Worm (Caenorhabditis elegans): Measurements from ENCODE around the gene C16C8.5.

Gene C16C8.5

DNA sequence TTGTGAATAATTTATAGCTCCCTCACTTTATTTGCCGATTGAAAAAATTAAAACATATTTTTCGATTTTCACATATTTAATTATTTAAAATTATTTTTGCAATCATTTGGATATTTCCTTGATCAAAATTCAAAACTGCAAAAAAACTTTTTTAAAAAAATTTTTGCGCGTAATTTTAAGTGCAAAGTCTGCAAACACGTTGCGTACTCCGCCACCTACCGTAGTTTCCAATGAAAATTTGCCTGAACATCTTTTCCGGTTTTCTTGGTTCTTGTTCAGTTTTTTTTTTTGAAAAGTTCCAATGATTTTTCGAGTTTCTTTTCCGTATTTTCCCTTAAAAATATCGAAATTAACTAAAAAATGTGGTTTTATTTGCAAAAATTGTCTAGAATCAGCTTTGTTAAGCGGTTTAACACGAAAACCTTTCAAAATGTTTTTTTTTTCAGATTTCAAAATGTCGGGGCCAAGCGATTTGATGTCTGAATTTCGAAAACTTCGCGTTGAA, 3.6 kb upstream of the C16C8.5 start, which contains the start of gene C16C8.25:
Gene C16C8.25 (plus strand): TSS at position 455 of the 505 bp plus-strand sequence.
- TF ChIP-seq tab-1 (GFP tag; IDR thresholded peaks at IDR 0.05), result no peak
- no peak for TF ChIP-seq T22C8.4 (GFP tag; IDR thresholded peaks at IDR 0.05)
- no peak for TF ChIP-seq klf-2 (GFP tag; conservative IDR thresholded peaks at IDR 0.05)
- no peak for TF ChIP-seq ref-1 (GFP tag; conservative IDR thresholded peaks at IDR 0.05)
- TF ChIP-seq flt-1 (GFP tag; IDR thresholded peaks at IDR 0.05), result no peak
- TF ChIP-seq ztf-23 (GFP tag; IDR thresholded peaks at IDR 0.05), result no peak
- TF ChIP-seq med-1 (GFP tag; optimal IDR thresholded peaks at IDR 0.05; ENCODE audit: insufficient read depth), result no peak
- TF ChIP-seq ztf-29 (GFP tag; IDR thresholded peaks at IDR 0.05), result no peak
- TF ChIP-seq cog-1 (tag; optimal IDR thresholded peaks at IDR 0.05), result no peak

DNA sequence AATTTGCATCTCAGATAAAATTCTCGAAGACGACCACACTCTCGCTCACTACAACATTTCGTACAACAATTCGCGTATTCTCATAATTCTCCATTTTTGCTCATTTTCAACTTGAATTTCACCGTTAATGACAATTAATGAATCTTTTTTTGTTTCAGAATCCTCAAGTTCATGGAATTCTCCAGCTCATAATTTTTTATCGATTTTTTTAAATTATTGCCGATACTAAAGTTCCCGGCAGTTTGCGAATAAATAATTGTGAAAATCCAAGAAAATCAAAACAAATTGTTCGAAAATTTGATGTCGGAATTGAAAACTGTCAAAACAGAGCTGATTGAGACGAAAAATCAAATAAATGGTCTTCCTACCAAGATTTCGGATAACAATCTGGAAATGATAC, 2.7 kb upstream of the C16C8.5 start, which contains the start of gene C16C8.21:
Gene C16C8.21 (plus strand): TSS at position 301 of the 400 bp plus-strand sequence.
- TF ChIP-seq ztf-23 (GFP tag; IDR thresholded peaks at IDR 0.05), result no peak
- TF ChIP-seq ztf-29 (GFP tag; IDR thresholded peaks at IDR 0.05), result no peak
- TF ChIP-seq med-1 (GFP tag; optimal IDR thresholded peaks at IDR 0.05; ENCODE audit: insufficient read depth), result no peak
- no peak for TF ChIP-seq cog-1 (tag; optimal IDR thresholded peaks at IDR 0.05)
- TF ChIP-seq T22C8.4 (GFP tag; IDR thresholded peaks at IDR 0.05), result no peak
- TF ChIP-seq ref-1 (GFP tag; conservative IDR thresholded peaks at IDR 0.05), result no peak
- no peak for TF ChIP-seq flt-1 (GFP tag; IDR thresholded peaks at IDR 0.05)
- no peak for TF ChIP-seq klf-2 (GFP tag; conservative IDR thresholded peaks at IDR 0.05)
- TF ChIP-seq tab-1 (GFP tag; IDR thresholded peaks at IDR 0.05), result no peak

DNA sequence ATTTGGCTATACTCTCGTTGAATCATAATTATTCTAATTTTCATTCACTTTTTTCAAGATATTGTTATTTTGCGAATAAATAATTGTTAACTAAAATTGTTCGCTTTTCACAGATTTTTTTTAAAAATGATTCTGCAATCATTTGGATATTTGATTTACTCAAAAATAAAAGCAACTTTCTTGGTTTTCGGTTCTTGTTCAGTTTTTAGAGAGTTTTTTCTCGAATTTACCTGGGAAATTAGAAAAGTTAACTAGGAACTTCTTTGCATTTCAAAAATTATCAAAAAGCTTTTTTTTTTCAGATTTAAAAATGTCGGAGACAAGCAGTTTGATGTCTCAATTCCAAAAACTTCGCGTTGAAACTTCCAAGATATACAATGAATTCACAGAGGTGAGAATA, 1.5 kb upstream of the C16C8.5 start, which contains the start of the genes C16C8.20 and gldi-6:
Gene C16C8.20 (plus strand): TSS at position 301 of the 400 bp plus-strand sequence.
Gene gldi-6 (plus strand): TSS at position 301 of the 400 bp plus-strand sequence.
- no peak for TF ChIP-seq ztf-23 (GFP tag; IDR thresholded peaks at IDR 0.05)
- TF ChIP-seq ref-1 (GFP tag; conservative IDR thresholded peaks at IDR 0.05), result no peak
- no peak for TF ChIP-seq med-1 (GFP tag; optimal IDR thresholded peaks at IDR 0.05; ENCODE audit: insufficient read depth)
- no peak for TF ChIP-seq tab-1 (GFP tag; IDR thresholded peaks at IDR 0.05)
- TF ChIP-seq cog-1 (tag; optimal IDR thresholded peaks at IDR 0.05), result no peak
- TF ChIP-seq flt-1 (GFP tag; IDR thresholded peaks at IDR 0.05), result no peak
- TF ChIP-seq T22C8.4 (GFP tag; IDR thresholded peaks at IDR 0.05), result no peak
- TF ChIP-seq ztf-29 (GFP tag; IDR thresholded peaks at IDR 0.05), result no peak
- TF ChIP-seq klf-2 (GFP tag; conservative IDR thresholded peaks at IDR 0.05), result no peak

DNA sequence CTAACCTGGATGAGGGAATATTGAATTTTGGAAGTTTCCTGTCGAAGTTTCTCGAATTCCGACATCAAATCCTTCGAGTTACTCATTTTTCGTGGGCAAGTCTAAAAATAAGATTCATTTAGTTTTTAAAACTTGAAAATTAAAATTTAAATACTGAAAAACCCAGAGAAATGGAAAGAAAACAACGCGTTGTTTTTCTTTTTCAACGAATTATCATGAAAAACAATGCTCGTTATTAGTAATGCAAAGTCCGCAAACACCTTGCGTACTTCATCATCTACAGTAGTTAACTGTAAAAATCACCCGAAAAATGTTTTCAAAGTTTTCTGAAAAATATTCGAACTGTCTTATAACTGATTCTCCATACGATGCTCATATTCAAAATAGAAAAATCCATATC, 905 bp downstream of the C16C8.5 start, which contains the start of gene C16C8.4:
Gene C16C8.4 (minus strand): TSS at position 101 of the 400 bp plus-strand sequence.
- TF ChIP-seq tab-1 (GFP tag; IDR thresholded peaks at IDR 0.05) (no peak), cog-1 (tag; optimal IDR thresholded peaks at IDR 0.05) (no peak), flt-1 (GFP tag; IDR thresholded peaks at IDR 0.05) (no peak), med-1 (GFP tag; optimal IDR thresholded peaks at IDR 0.05; ENCODE audit: insufficient read depth) (no peak), ztf-23 (GFP tag; IDR thresholded peaks at IDR 0.05) (no peak), T22C8.4 (GFP tag; IDR thresholded peaks at IDR 0.05) (no peak)

DNA sequence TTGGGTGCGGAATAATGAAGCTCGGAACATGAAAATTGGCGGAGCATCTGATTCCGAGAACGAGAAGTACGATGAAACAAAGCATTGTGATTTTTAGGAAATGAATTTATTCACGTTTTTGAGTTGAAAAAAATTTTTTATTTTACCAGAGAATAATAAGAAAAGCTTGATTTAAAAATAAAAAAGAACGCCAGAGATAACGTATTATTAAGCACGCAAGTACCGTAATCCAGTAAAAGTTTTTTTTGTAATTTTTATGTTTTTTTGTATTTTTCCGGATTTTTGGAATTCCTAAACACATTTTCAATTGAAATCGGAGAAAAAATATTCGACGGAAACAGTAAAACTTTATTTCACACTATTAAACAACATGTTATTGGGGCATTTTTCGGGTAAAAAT, 2.0 kb downstream of the C16C8.5 start, which contains the start of gene C16C8.22:
Gene C16C8.22 (minus strand): TSS at position 101 of the 400 bp plus-strand sequence.
- TF ChIP-seq med-1 (GFP tag; optimal IDR thresholded peaks at IDR 0.05; ENCODE audit: insufficient read depth), result no peak
- no peak for TF ChIP-seq klf-2 (GFP tag; conservative IDR thresholded peaks at IDR 0.05)
- no peak for TF ChIP-seq ztf-29 (GFP tag; IDR thresholded peaks at IDR 0.05)
- no peak for TF ChIP-seq ztf-23 (GFP tag; IDR thresholded peaks at IDR 0.05)
- TF ChIP-seq T22C8.4 (GFP tag; IDR thresholded peaks at IDR 0.05), result no peak
- TF ChIP-seq tab-1 (GFP tag; IDR thresholded peaks at IDR 0.05), result no peak

DNA sequence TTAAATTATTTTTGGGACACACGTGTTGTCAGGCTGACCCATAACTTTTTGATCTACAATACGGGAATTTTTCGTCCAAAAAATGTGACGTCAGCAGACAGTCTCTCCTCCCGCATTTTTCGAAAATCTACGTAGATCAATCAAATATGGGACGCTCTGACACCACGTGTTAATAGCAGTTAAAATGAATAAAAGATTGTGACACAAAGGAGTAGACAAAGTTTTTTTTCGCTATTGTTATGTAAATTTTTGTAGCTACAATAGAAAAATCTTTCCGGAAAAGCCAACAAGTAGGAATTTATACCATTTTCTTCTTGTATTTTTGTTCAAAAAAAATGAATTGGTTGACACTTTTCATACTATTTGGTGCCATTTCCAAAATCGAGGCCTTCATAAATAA, 3.8 kb downstream of the C16C8.5 start, which contains the start of gene C16C8.27:
Gene C16C8.27 (plus strand): TSS at position 301 of the 400 bp plus-strand sequence.
- TF ChIP-seq ztf-23 (GFP tag; IDR thresholded peaks at IDR 0.05) (no peak), T22C8.4 (GFP tag; IDR thresholded peaks at IDR 0.05) (no peak), klf-2 (GFP tag; conservative IDR thresholded peaks at IDR 0.05) (no peak)

DNA sequence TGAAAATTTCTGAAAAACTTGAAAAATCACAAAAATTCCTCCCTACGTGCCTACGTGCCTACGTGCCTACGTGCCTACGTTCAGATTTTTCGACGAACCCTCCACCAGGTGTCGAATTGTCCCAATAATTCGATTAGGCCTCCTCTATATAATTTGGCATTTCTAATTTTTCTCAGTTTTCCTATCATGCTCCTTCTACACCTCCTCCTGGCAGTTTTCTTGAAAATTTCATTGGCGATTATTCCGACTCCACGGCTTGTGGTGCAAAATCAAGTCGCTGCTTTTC, 4.6 kb downstream of the C16C8.5 start, which contains the start of gene C16C8.17:
Gene C16C8.17 (plus strand): TSS at position 187 of the 286 bp plus-strand sequence.
- TF ChIP-seq tab-1 (GFP tag; IDR thresholded peaks at IDR 0.05), result no peak
- no peak for TF ChIP-seq klf-2 (GFP tag; conservative IDR thresholded peaks at IDR 0.05)
- TF ChIP-seq ztf-29 (GFP tag; IDR thresholded peaks at IDR 0.05), result no peak
- TF ChIP-seq ref-1 (GFP tag; conservative IDR thresholded peaks at IDR 0.05), result no peak

DNA sequence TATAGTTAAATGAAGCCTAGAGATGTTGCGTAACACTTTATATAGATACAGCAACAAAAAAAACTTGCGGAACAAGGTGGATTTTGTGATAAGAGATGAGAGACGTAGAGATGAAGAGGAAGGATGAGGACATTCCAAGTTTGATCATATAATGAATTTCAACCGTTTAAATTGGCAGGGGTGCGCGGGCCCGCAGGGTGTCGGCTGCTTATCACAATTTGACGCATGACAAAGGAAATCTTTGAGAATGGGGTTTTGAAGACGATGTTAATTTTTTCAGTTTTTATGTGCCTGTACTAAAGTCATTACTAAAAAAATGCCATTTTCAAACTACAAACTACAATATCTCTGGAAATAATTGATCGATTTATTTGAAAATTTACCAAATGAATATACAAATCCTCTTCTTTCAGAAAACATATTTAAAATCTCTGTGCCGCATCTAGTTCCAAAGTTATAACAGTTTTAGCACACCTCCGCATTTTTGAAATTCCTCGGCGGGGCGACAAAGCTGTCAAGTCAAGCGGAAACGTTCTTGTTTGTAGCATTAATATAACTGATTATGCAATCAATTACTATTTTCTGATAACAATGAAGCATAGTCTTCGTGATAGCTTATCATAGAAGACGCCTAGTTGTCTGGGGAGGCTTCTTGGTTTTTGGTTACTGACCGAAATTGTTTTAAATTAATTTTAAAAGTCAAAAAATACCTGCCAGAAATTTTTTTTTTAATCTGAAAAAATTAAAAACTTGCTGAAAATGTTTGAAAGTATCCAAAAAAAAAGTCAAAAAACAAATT, 5.1 kb downstream of the C16C8.5 start:
- TF ChIP-seq ztf-23 (GFP tag; IDR thresholded peaks at IDR 0.05), result no peak

DNA sequence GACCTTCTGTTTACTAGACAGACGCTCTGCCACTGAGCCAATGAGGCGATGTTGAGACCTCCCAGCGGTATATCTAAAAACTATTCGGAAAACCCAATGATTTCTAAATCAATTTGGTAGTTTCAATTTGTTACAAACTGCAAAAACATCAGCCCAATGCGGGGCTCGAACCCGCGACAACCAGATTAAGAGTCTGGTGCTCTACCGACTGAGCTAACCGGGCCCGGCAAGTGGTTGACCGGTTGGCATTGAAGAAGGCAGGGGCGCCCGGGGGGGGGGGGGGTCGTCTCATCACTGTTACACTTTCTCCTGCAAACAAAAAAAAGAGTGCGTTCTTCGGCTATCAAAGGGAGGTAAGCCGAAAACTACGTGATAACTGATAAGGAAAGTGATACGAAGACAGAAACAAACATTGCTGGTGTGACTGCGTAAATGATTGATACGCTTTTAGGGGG, 5.9 kb downstream of the C16C8.5 start:
- TF ChIP-seq med-1 (GFP tag; optimal IDR thresholded peaks at IDR 0.05; ENCODE audit: insufficient read depth) (no peak), klf-2 (GFP tag; conservative IDR thresholded peaks at IDR 0.05) (no peak), tab-1 (GFP tag; IDR thresholded peaks at IDR 0.05) (peak; percentile 84), flt-1 (GFP tag; IDR thresholded peaks at IDR 0.05) (peak; percentile 85), ztf-23 (GFP tag; IDR thresholded peaks at IDR 0.05) (peak; percentile 72), T22C8.4 (GFP tag; IDR thresholded peaks at IDR 0.05) (peak; percentile 62; the same call in 1 of the 2 replicates), cog-1 (tag; optimal IDR thresholded peaks at IDR 0.05) (peak; percentile 14), ztf-29 (GFP tag; IDR thresholded peaks at IDR 0.05) (0 out of 2 replicates have a peak, but pooled peaks have one; percentile 35), ref-1 (GFP tag; conservative IDR thresholded peaks at IDR 0.05) (peak; percentile 46; the same call in 1 of the 2 replicates)

DNA sequence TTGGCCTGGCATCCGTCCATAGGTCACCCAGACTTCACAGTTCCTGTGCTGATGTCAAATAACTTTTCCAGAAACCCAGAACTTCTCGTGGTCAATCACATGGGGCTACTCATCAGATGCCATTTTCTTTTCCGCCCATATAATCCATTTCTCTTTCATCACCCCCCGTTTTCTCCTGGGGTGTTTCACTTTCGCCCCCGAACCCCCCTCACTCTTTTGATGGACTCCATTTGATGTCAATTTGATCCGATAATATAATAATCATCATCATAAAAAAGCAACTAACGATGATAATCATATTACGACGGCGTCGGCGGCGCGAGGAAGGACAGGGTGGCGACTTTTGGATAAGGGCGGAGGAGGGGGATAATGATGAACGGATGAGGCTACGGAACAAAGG, 6.9 kb downstream of the C16C8.5 start:
- TF ChIP-seq flt-1 (GFP tag; IDR thresholded peaks at IDR 0.05), result no peak
- no peak for TF ChIP-seq ztf-23 (GFP tag; IDR thresholded peaks at IDR 0.05)
- TF ChIP-seq klf-2 (GFP tag; conservative IDR thresholded peaks at IDR 0.05), result no peak
- no peak for TF ChIP-seq med-1 (GFP tag; optimal IDR thresholded peaks at IDR 0.05; ENCODE audit: insufficient read depth)
- no peak for TF ChIP-seq cog-1 (tag; optimal IDR thresholded peaks at IDR 0.05)
- TF ChIP-seq T22C8.4 (GFP tag; IDR thresholded peaks at IDR 0.05), result no peak
- no peak for TF ChIP-seq ref-1 (GFP tag; conservative IDR thresholded peaks at IDR 0.05)
